Worm (Caenorhabditis elegans): ENCODE measurements around the gene ZK512.1.

- TF ChIP-seq bed-3 (GFP tag; optimal IDR thresholded peaks at IDR 0.05) (no peak), mep-1 (tag; optimal IDR thresholded peaks at IDR 0.05) (no peak), nhr-28 (tag; optimal IDR thresholded peaks at IDR 0.05) (no peak), nhr-237 (tag; optimal IDR thresholded peaks at IDR 0.05) (no peak), unc-39 (tag; optimal IDR thresholded peaks at IDR 0.05) (no peak)
These were observed 37.0 kb downstream of the ZK512.1 start for ce11 chrIII:9151782-9152181.
